Worm (Caenorhabditis elegans) whole organism, L4 larva: ENCODE results near the gene dnj-22.

Experiments used
- D1046.2 ChIP-seq: fragments of 200-800 bp; sonication (Bioruptor generic); IDR thresholded peaks from 2 replicates; pipeline ENCODE4 v1.3.6; 2022; ENCODE audit warnings: missing genetic modification characterization, missing compliant biosample characterization
- F26F4.8 ChIP-seq: fragments of 200-800 bp; sonication (Bioruptor generic); conservative IDR thresholded peaks from 2 replicates; pipeline ENCODE4 v1.3.6; 2022; ENCODE audit warnings: missing genetic modification characterization, missing compliant biosample characterization
- F44E2.7 ChIP-seq: fragments of 200-800 bp; sonication (Bioruptor generic); IDR thresholded peaks from 2 replicates; pipeline ENCODE4 v2.1.2; 2022; ENCODE audit warnings: missing genetic modification characterization, missing compliant biosample characterization
- R02D3.7 ChIP-seq: fragments of 150-350 bp; sonication (generic microtip); optimal IDR thresholded peaks from 3 replicates; lab custom pipeline; 2014; ENCODE audit warnings: missing biosample characterization, missing genetic modification characterization
- T20F7.1 ChIP-seq: fragments of 200-800 bp; sonication (Bioruptor generic); optimal IDR thresholded peaks from 2 replicates; lab custom pipeline; 2018; ENCODE audit warnings: mild to moderate bottlenecking, missing genetic modification characterization, missing compliant biosample characterization
- Y48G9A.11 ChIP-seq: fragments of 200-800 bp; sonication (Bioruptor generic); IDR thresholded peaks from 2 replicates; pipeline ENCODE4 v1.3.6; 2022; ENCODE audit warnings: missing genetic modification reagents, missing genetic modification characterization, missing compliant biosample characterization
- ZK546.5 ChIP-seq, 2 experiments: sonication (generic microtip); optimal IDR thresholded peaks; 2 replicates each; lab custom pipeline; 2017; ENCODE audit warnings: missing biosample characterization in 2 of 2, missing genetic modification characterization in 2 of 2
- aly-2 ChIP-seq: sonication (generic microtip); optimal IDR thresholded peaks from 2 replicates; lab custom pipeline; 2018; ENCODE audit warnings: missing biosample characterization, missing genetic modification characterization
- ama-1 ChIP-seq: fragments of 150-350 bp; optimal IDR thresholded peaks from 2 replicates; lab custom pipeline; 2014; ENCODE audit warnings: inconsistent platforms, mixed read lengths
- ceh-62 ChIP-seq: sonication (generic microtip); optimal IDR thresholded peaks from 2 replicates; lab custom pipeline; 2017; ENCODE audit warnings: missing biosample characterization, missing genetic modification characterization
- cey-2 ChIP-seq: sonication (generic microtip); optimal IDR thresholded peaks from 3 replicates; lab custom pipeline; 2017; ENCODE audit warnings: missing genetic modification characterization, mild to moderate bottlenecking, missing compliant biosample characterization, antibody characterized with exemption, borderline replicate concordance; ENCODE audit not compliant: insufficient read depth
- daf-12 ChIP-seq: fragments of 150-350 bp; optimal IDR thresholded peaks from 2 replicates; lab custom pipeline; 2014; ENCODE audit warnings: missing biosample characterization, missing genetic modification reagents, missing genetic modification characterization
- daf-16 ChIP-seq, 3 experiments: sonication (generic microtip); optimal IDR thresholded peaks; 2 replicates each; lab custom pipeline; 2016 to 2017; ENCODE audit warnings: missing genetic modification characterization in 3 of 3, missing genetic modification reagents in 3 of 3, mild to moderate bottlenecking in 2 of 3, missing compliant biosample characterization in 2 of 3, missing biosample characterization in 1 of 3, moderate library complexity in 1 of 3
- daf-19 ChIP-seq: fragments of 200-800 bp; sonication (Bioruptor generic); conservative IDR thresholded peaks from 2 replicates; pipeline ENCODE4 v1.3.6; 2022; ENCODE audit warnings: missing genetic modification characterization, missing compliant biosample characterization
- dmd-8 ChIP-seq: fragments of 200-800 bp; sonication (Bioruptor generic); IDR thresholded peaks from 2 replicates; pipeline ENCODE4 v1.3.6; 2022; ENCODE audit warnings: missing genetic modification characterization, missing compliant biosample characterization
- duxl-1 ChIP-seq: sonication (generic microtip); optimal IDR thresholded peaks from 2 replicates; lab custom pipeline; 2016; ENCODE audit warnings: mild to moderate bottlenecking, missing genetic modification characterization, moderate library complexity, missing compliant biosample characterization; ENCODE audit not compliant: poor library complexity
- dve-1 ChIP-seq: sonication (generic microtip); optimal IDR thresholded peaks from 2 replicates; lab custom pipeline; 2017; ENCODE audit warnings: antibody characterized with exemption, mild to moderate bottlenecking, missing genetic modification characterization, missing compliant biosample characterization; ENCODE audit not compliant: insufficient read depth
- egl-27 ChIP-seq: sonication (generic microtip); optimal IDR thresholded peaks from 3 replicates; lab custom pipeline; 2017; ENCODE audit warnings: missing biosample characterization, missing genetic modification reagents, missing genetic modification characterization
- egl-43 ChIP-seq: fragments of 200-800 bp; sonication (Bioruptor generic); IDR thresholded peaks from 2 replicates; pipeline ENCODE4 v1.3.6; 2022; ENCODE audit warnings: missing genetic modification reagents, missing genetic modification characterization, missing compliant biosample characterization
- fos-1 ChIP-seq: fragments of 150-350 bp; optimal IDR thresholded peaks from 2 replicates; lab custom pipeline; 2014; ENCODE audit warnings: missing biosample characterization, missing genetic modification characterization
- lin-1 ChIP-seq: fragments of 200-800 bp; sonication (Bioruptor generic); IDR thresholded peaks from 2 replicates; pipeline ENCODE4 v1.3.6; 2022; ENCODE audit warnings: missing genetic modification reagents, missing genetic modification characterization, missing compliant biosample characterization
- lin-13 ChIP-seq: fragments of 150-350 bp; optimal IDR thresholded peaks from 2 replicates; lab custom pipeline; 2014; ENCODE audit warnings: missing biosample characterization, missing genetic modification reagents, missing genetic modification characterization
- lin-15B ChIP-seq: fragments of 150-350 bp; sonication (generic microtip); optimal IDR thresholded peaks from 3 replicates; lab custom pipeline; 2014; ENCODE audit warnings: missing biosample characterization, missing genetic modification characterization
- lin-39 ChIP-seq: fragments of 150-350 bp; optimal IDR thresholded peaks from 2 replicates; lab custom pipeline; 2014; ENCODE audit warnings: missing biosample characterization, missing genetic modification reagents, missing genetic modification characterization
- lir-3 ChIP-seq: sonication (generic microtip); optimal IDR thresholded peaks from 2 replicates; lab custom pipeline; 2016; ENCODE audit warnings: mild to moderate bottlenecking, missing genetic modification characterization, missing compliant biosample characterization
- lsy-2 ChIP-seq, 2 experiments: fragments of 150-350 bp in 1 of 2; sonication (generic microtip) in 1 of 2; optimal IDR thresholded peaks; 2 replicates each; lab custom pipeline; 2014 to 2017; ENCODE audit warnings: missing biosample characterization in 2 of 2, missing genetic modification characterization in 2 of 2
- madf-5 ChIP-seq, 2 experiments: fragments of 200-800 bp; sonication (Bioruptor generic); IDR thresholded peaks; 2 replicates each; pipeline ENCODE4 v1.3.6; 2022; ENCODE audit warnings: missing compliant biosample characterization in 2 of 2, missing genetic modification characterization in 2 of 2
- madf-9 ChIP-seq: fragments of 200-800 bp; sonication (Bioruptor generic); conservative IDR thresholded peaks from 2 replicates; pipeline ENCODE4 v1.3.6; 2022; ENCODE audit warnings: missing genetic modification reagents, missing genetic modification characterization, missing compliant biosample characterization
- mdl-1 ChIP-seq, 2 experiments: fragments of 150-350 bp in 1 of 2; sonication (generic microtip) in 1 of 2; optimal IDR thresholded peaks; 2 replicates each; lab custom pipeline; 2014 to 2017; ENCODE audit warnings: missing biosample characterization in 2 of 2, missing genetic modification characterization in 2 of 2
- mdt-29 ChIP-seq: fragments of 200-800 bp; sonication (Bioruptor generic); IDR thresholded peaks from 2 replicates; pipeline ENCODE4 v1.3.6; 2022; ENCODE audit warnings: missing genetic modification reagents, missing genetic modification characterization, missing compliant biosample characterization
- mxl-3 ChIP-seq: fragments of 200-800 bp; sonication (Bioruptor generic); optimal IDR thresholded peaks from 2 replicates; lab custom pipeline; 2018; ENCODE audit warnings: mild to moderate bottlenecking, missing genetic modification characterization, missing compliant biosample characterization
- nhr-237 ChIP-seq: sonication (generic microtip); optimal IDR thresholded peaks from 2 replicates; lab custom pipeline; 2017; ENCODE audit warnings: missing biosample characterization, missing genetic modification characterization
- nhr-25 ChIP-seq: sonication (generic microtip); optimal IDR thresholded peaks from 2 replicates; lab custom pipeline; 2017; ENCODE audit warnings: missing genetic modification characterization, mild to moderate bottlenecking, missing compliant biosample characterization, antibody characterized with exemption, moderate library complexity, borderline replicate concordance; ENCODE audit not compliant: insufficient read depth
- nhr-42 ChIP-seq: fragments of 200-800 bp; sonication (Bioruptor generic); IDR thresholded peaks from 2 replicates; pipeline ENCODE4 v1.3.6; 2022; ENCODE audit warnings: missing genetic modification characterization, missing compliant biosample characterization
- nhr-6 ChIP-seq: fragments of 150-350 bp; optimal IDR thresholded peaks from 2 replicates; lab custom pipeline; 2014; ENCODE audit warnings: missing biosample characterization, missing genetic modification characterization
- nhr-76 ChIP-seq: fragments of 150-350 bp; optimal IDR thresholded peaks from 2 replicates; lab custom pipeline; 2014; ENCODE audit warnings: missing biosample characterization, missing genetic modification characterization
- rbr-2 ChIP-seq: sonication (generic microtip); optimal IDR thresholded peaks from 2 replicates; lab custom pipeline; 2016; ENCODE audit warnings: missing genotype, missing genetic modification characterization, missing compliant biosample characterization
- saeg-2 ChIP-seq: fragments of 200-800 bp; sonication (Bioruptor generic); IDR thresholded peaks from 2 replicates; pipeline ENCODE4 v1.3.6; 2022; ENCODE audit warnings: missing genetic modification reagents, missing genetic modification characterization, missing compliant biosample characterization
- sdz-12 ChIP-seq: fragments of 200-800 bp; sonication (Bioruptor generic); optimal IDR thresholded peaks from 2 replicates; lab custom pipeline; 2018; ENCODE audit warnings: mild to moderate bottlenecking, missing genetic modification characterization, missing compliant biosample characterization
- skn-1 ChIP-seq: fragments of 150-350 bp; optimal IDR thresholded peaks from 2 replicates; lab custom pipeline; 2014; ENCODE audit warnings: missing biosample characterization, missing genetic modification characterization
- snpc-1.2 ChIP-seq: fragments of 200-800 bp; sonication (Bioruptor generic); IDR thresholded peaks from 2 replicates; pipeline ENCODE4 v1.3.6; 2022; ENCODE audit warnings: missing genetic modification reagents, missing genetic modification characterization, missing compliant biosample characterization
- spr-3 ChIP-seq: fragments of 200-800 bp; sonication (Bioruptor generic); optimal IDR thresholded peaks from 2 replicates; lab custom pipeline; 2018; ENCODE audit warnings: mild to moderate bottlenecking, missing genetic modification characterization, missing compliant biosample characterization
- tag-97 ChIP-seq: fragments of 200-800 bp; sonication (Bioruptor generic); IDR thresholded peaks from 2 replicates; pipeline ENCODE4 v1.3.6; 2022; ENCODE audit warnings: missing genetic modification characterization, missing compliant biosample characterization
- tra-1 ChIP-seq: fragments of 200-800 bp; sonication (Bioruptor generic); IDR thresholded peaks from 2 replicates; pipeline ENCODE4 v1.3.6; 2022; ENCODE audit warnings: missing genetic modification reagents, missing genetic modification characterization, missing compliant biosample characterization
- vab-7 ChIP-seq: fragments of 200-800 bp; sonication (Bioruptor generic); IDR thresholded peaks from 2 replicates; pipeline ENCODE4 v1.3.6; 2022; ENCODE audit warnings: missing genetic modification reagents, missing genetic modification characterization, missing compliant biosample characterization
- zfp-2 ChIP-seq: sonication (generic microtip); optimal IDR thresholded peaks from 2 replicates; lab custom pipeline; 2016; ENCODE audit warnings: mild to moderate bottlenecking, missing genetic modification characterization, missing compliant biosample characterization
- zfp-3 ChIP-seq: fragments of 200-800 bp; sonication (Bioruptor generic); conservative IDR thresholded peaks from 2 replicates; pipeline ENCODE4 v1.3.6; 2022; ENCODE audit warnings: missing genetic modification reagents, missing genetic modification characterization, missing compliant biosample characterization
- zip-11 ChIP-seq: fragments of 200-800 bp; sonication (Bioruptor generic); IDR thresholded peaks from 2 replicates; pipeline ENCODE4 v1.3.6; 2022; ENCODE audit warnings: missing genetic modification characterization, missing compliant biosample characterization
- ztf-11 ChIP-seq: fragments of 150-350 bp; optimal IDR thresholded peaks from 2 replicates; lab custom pipeline; 2014; ENCODE audit warnings: missing biosample characterization, missing genetic modification characterization

dnj-22 gene

DNA sequence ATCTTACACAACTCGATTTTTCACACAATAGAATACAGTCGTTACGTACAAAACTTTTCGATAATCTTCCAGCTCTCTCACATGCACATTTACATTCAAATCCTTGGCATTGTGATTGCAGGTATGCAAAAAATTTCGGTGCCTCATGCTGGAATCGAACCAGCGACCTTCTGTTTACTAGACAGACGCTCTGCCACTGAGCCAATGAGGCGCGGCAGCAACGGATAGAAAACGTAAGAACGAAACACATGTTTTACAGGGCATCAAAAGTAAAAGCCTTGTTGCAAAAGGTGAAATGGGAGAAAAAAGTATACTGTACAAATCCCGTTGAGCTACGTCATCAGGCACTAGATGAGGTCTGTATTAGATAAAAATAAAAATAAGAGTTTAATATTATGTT is 34.0 kb upstream of the dnj-22 start (continued):
- peak; percentile 46; the same call in 1 of the 2 replicates for TF ChIP-seq tra-1 (GFP tag; lab: Robert Waterston, UW)
- TF ChIP-seq Y48G9A.11 (GFP tag; lab: Robert Waterston, UW): peak; percentile 27; the same call in 1 of the 2 replicates
- TF ChIP-seq zfp-3 (GFP tag; lab: Robert Waterston, UW): no peak
- no peak for TF ChIP-seq ceh-62 (tag; lab: Kevin White, UChicago)
- TF ChIP-seq R02D3.7 (tag; lab: Kevin White, UChicago): no peak
- no peak for TF ChIP-seq nhr-6
- TF ChIP-seq duxl-1 (tag; lab: Kevin White, UChicago): no peak
- no peak for TF ChIP-seq saeg-2 (GFP tag; lab: Robert Waterston, UW)
- TF ChIP-seq nhr-25 (tag; lab: Kevin White, UChicago): no peak
- TF ChIP-seq egl-27 (tag; lab: Kevin White, UChicago): no peak
- TF ChIP-seq egl-43 (GFP tag; lab: Robert Waterston, UW): peak; percentile 83
- no peak for TF ChIP-seq ama-1 (lab: Kevin White, UChicago)
- no peak; the same call in 1 of the 2 replicates for TF ChIP-seq mdt-29 (GFP tag; lab: Robert Waterston, UW)
- no peak for TF ChIP-seq lin-39 (tag; lab: Kevin White, UChicago)
- TF ChIP-seq daf-12 (tag; lab: Kevin White, UChicago): no peak
- TF ChIP-seq madf-9: 0 out of 2 replicates have a peak, but pooled peaks have one; percentile 32
- 0 out of 2 replicates have a peak, but pooled peaks have one; percentile 11 for TF ChIP-seq lin-1
- TF ChIP-seq ztf-11: no peak
- 0 out of 2 replicates have a peak, but pooled peaks have one; percentile 62 for TF ChIP-seq dmd-8 (GFP tag; lab: Robert Waterston, UW)
- no peak for TF ChIP-seq aly-2 (tag; lab: Kevin White, UChicago)
- 0 out of 2 replicates have a peak, but pooled peaks have one; percentile 41 for TF ChIP-seq F26F4.8
- TF ChIP-seq lir-3: peak; percentile 31
- TF ChIP-seq nhr-237 (tag; lab: Kevin White, UChicago): no peak
- TF ChIP-seq zip-11: no peak
- peak; percentile 78 for TF ChIP-seq vab-7 (GFP tag; lab: Robert Waterston, UW)
- TF ChIP-seq cey-2 (tag; lab: Kevin White, UChicago): no peak
- no peak for TF ChIP-seq nhr-76 (tag; lab: Kevin White, UChicago)
- no peak for TF ChIP-seq ZK546.5 (tag; optimal IDR thresholded peaks at IDR 0.05; lab: Kevin White, UChicago)
- no peak for TF ChIP-seq lin-15B (tag; lab: Kevin White, UChicago)
- TF ChIP-seq sdz-12 (GFP tag; lab: Kevin White, UChicago): no peak
- no peak for TF ChIP-seq rbr-2 (tag; lab: Kevin White, UChicago)
- no peak for TF ChIP-seq D1046.2
- TF ChIP-seq mxl-3: no peak

DNA sequence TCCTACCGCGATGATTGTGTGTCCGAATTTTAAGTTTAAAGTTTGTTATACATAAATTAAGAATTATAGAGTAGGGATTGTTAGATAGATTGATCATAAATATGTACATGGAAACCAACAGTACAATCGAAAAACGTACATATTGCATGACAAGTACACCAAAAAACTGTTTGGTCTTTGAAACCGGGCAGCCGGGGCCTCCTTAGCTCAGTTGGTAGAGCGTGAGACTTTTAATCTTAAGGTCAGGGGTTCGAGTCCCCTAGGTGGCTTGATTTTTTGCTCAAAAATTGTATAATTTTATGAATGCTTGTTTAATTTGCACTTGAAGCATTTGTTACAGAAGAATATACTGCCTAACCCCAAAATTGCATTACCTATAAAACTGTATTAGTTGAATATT is 33.2 kb upstream of the dnj-22 start:
- TF ChIP-seq egl-43 (GFP tag; lab: Robert Waterston, UW) (peak; percentile 63; the same call in 1 of the 2 replicates), madf-9 (no peak), daf-16 (GFP tag; optimal IDR thresholded peaks at IDR 0.05; lab: Kevin White, UChicago) (no peak), daf-16 (tag; optimal IDR thresholded peaks at IDR 0.05; lab: Kevin White, UChicago) (no peak), lsy-2 (tag; optimal IDR thresholded peaks at IDR 0.05; lab: Kevin White, UChicago) (no peak), lin-13 (GFP tag; lab: Kevin White, UChicago) (no peak), T20F7.1 (GFP tag; lab: Kevin White, UChicago) (no peak), spr-3 (GFP tag; lab: Kevin White, UChicago) (no peak), D1046.2 (0 out of 2 replicates have a peak, but pooled peaks have one; percentile 55), nhr-42 (GFP tag; lab: Robert Waterston, UW) (no peak), nhr-76 (tag; lab: Kevin White, UChicago) (no peak), dve-1 (no peak), tag-97 (no peak), madf-5 (GFP tag; IDR thresholded peaks at IDR 0.05; lab: Robert Waterston, UW) (peak in 1 of 2 experiments; percentile 28; a peak in 1 of 4 replicates), F44E2.7 (GFP tag; lab: Robert Waterston, UW) (no peak), ama-1 (lab: Kevin White, UChicago) (no peak), nhr-25 (tag; lab: Kevin White, UChicago) (no peak), snpc-1.2 (GFP tag; lab: Robert Waterston, UW) (peak; percentile 35; the same call in 1 of the 2 replicates), fos-1 (tag; lab: Kevin White, UChicago) (no peak), zfp-2 (no peak), skn-1 (tag; lab: Kevin White, UChicago) (no peak), duxl-1 (tag; lab: Kevin White, UChicago) (no peak), daf-19 (GFP tag; lab: Robert Waterston, UW) (0 out of 2 replicates have a peak, but pooled peaks have one; percentile 57), mdl-1 (tag; optimal IDR thresholded peaks at IDR 0.05; lab: Kevin White, UChicago) (no peak)
